Worm (Caenorhabditis elegans): ENCODE data around the gene ZK945.8.

DNA sequence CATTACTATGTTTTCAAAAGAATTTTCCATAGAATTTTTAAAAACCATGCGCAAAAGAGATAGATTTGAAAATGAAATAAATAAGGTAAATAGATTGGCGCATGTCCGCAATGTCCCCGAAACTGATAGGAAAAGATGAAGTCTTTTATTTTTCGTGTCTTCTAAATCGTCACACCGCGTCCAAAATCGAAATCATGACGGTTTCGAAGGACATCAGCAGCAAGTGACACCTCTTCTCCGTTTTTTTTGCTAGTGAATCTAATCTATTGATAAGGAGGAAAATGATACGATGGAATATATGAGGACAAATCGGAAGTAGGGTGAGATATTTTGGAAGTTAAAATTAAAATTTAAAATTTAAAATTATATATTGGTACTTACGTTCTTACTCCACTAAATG, 34.5 kb upstream of the ZK945.8 start:
- TF ChIP-seq dsc-1 (tag; optimal IDR thresholded peaks at IDR 0.05) = no peak
- TF ChIP-seq ama-1 (optimal IDR thresholded peaks at IDR 0.05) = no peak
- peak in 5 of 6 experiments; percentile 79 to 97 (median 95) for TF ChIP-seq elt-3 (tag; optimal IDR thresholded peaks at IDR 0.05)
- no peak for TF ChIP-seq nhr-76 (tag; optimal IDR thresholded peaks at IDR 0.05)
- TF ChIP-seq lir-3 (tag; optimal IDR thresholded peaks at IDR 0.05; ENCODE audit: poor library complexity) = no peak
- no peak for TF ChIP-seq tlp-1 (tag; optimal IDR thresholded peaks at IDR 0.05)
- TF ChIP-seq elt-2 (tag; optimal IDR thresholded peaks at IDR 0.05) = no peak
- TF ChIP-seq lin-13 (GFP tag; optimal IDR thresholded peaks at IDR 0.05) = no peak
- no peak for TF ChIP-seq ztf-11 (tag; optimal IDR thresholded peaks at IDR 0.05)
- TF ChIP-seq jun-1 (tag; optimal IDR thresholded peaks at IDR 0.05) = no peak
- TF ChIP-seq unc-62 (GFP tag; optimal IDR thresholded peaks at IDR 0.05) = no peak

All from whole organism, L1 larva.